Fruit fly (Drosophila melanogaster): ENCODE results near the gene Cht2.

The Cht2 gene

dm6 chr3L:1789339-1789738 lies 33.6 kb upstream of the Cht2 start:
- TF ChIP-seq cic (GFP tag; optimal IDR thresholded peaks at IDR 0.05) (peak; percentile 70), tj (GFP tag; optimal IDR thresholded peaks at IDR 0.05) (no peak), CG7101 (tag; optimal IDR thresholded peaks at IDR 0.05) (no peak)

- TF ChIP-seq pad (GFP tag; optimal IDR thresholded peaks at IDR 0.05) = no peak
- TF ChIP-seq cic (GFP tag; optimal IDR thresholded peaks at IDR 0.05) = peak; percentile 18
- no peak for TF ChIP-seq Mnt (GFP tag; optimal IDR thresholded peaks at IDR 0.05)
Measured at dm6 chr3L:1784092-1784491, 28.4 kb upstream of the Cht2 start.

- TF ChIP-seq bab1 (GFP tag; optimal IDR thresholded peaks at IDR 0.05) (no peak), CG5204 (GFP tag; optimal IDR thresholded peaks at IDR 0.05) (no peak), CG33017 (tag; optimal IDR thresholded peaks at IDR 0.05) (no peak), ovo (GFP tag; optimal IDR thresholded peaks at IDR 0.05) (no peak), Mnt (GFP tag; optimal IDR thresholded peaks at IDR 0.05) (no peak), CG12768 (GFP tag; optimal IDR thresholded peaks at IDR 0.05) (no peak), Crg-1 (GFP tag; optimal IDR thresholded peaks at IDR 0.05) (no peak), CG11617 (GFP tag; optimal IDR thresholded peaks at IDR 0.05) (no peak), Clk (GFP tag; optimal IDR thresholded peaks at IDR 0.05) (no peak), Hr96 (GFP tag; optimal IDR thresholded peaks at IDR 0.05) (no peak), CG1620 (GFP tag; optimal IDR thresholded peaks at IDR 0.05) (no peak), CG7045 (GFP tag; optimal IDR thresholded peaks at IDR 0.05) (no peak), cic (GFP tag; optimal IDR thresholded peaks at IDR 0.05) (no peak), toe (GFP tag; optimal IDR thresholded peaks at IDR 0.05) (no peak), pad (GFP tag; optimal IDR thresholded peaks at IDR 0.05) (no peak), CG14711 (tag; optimal IDR thresholded peaks at IDR 0.05) (no peak), CG7101 (tag; optimal IDR thresholded peaks at IDR 0.05) (no peak), kay (GFP tag; ENCODE audit: borderline replicate concordance) (no peak)
Measured at dm6 chr3L:1777249-1777648, 21.5 kb upstream of the Cht2 start, which contains the start of the genes CG2021 and mRpL46. CG2021 (minus strand) TSS chr3L:1777411. mRpL46 (plus strand) TSS chr3L:1777439.

dm6 chr3L:1774713-1775648 lies 19.2 kb upstream of the Cht2 start, which contains the start of the genes CG13933 and PolD2:
CG13933 (minus strand) TSS chr3L:1775147.
PolD2 (plus strand) TSS chr3L:1775633.
- TF ChIP-seq toe (GFP tag; optimal IDR thresholded peaks at IDR 0.05) (no peak), tj (GFP tag; optimal IDR thresholded peaks at IDR 0.05) (peak; percentile 70), CG7101 (tag; optimal IDR thresholded peaks at IDR 0.05) (peak; percentile 97), CG7045 (GFP tag; optimal IDR thresholded peaks at IDR 0.05) (peak; percentile 72), CG1620 (GFP tag; optimal IDR thresholded peaks at IDR 0.05) (peak; percentile 79), Mnt (GFP tag; optimal IDR thresholded peaks at IDR 0.05) (peak; percentile 50), kay (GFP tag; ENCODE audit: borderline replicate concordance) (no peak), CG11617 (GFP tag; optimal IDR thresholded peaks at IDR 0.05) (peak; percentile 93), Hr96 (GFP tag; optimal IDR thresholded peaks at IDR 0.05) (peak; percentile 61), CG5204 (GFP tag; optimal IDR thresholded peaks at IDR 0.05) (peak; percentile 70), cnc (optimal IDR thresholded peaks at IDR 0.05) (peak in 1 of 2 experiments; percentile 43), pad (GFP tag; optimal IDR thresholded peaks at IDR 0.05) (peak; percentile 55), CG12768 (GFP tag; optimal IDR thresholded peaks at IDR 0.05) (peak; percentile 60), cic (GFP tag; optimal IDR thresholded peaks at IDR 0.05) (peak; percentile 42), ovo (GFP tag; optimal IDR thresholded peaks at IDR 0.05) (peak; percentile 65), Clk (GFP tag; optimal IDR thresholded peaks at IDR 0.05) (no peak), bab1 (GFP tag; optimal IDR thresholded peaks at IDR 0.05) (peak; percentile 82), CG33017 (tag; optimal IDR thresholded peaks at IDR 0.05) (peak; percentile 97), CG14711 (tag; optimal IDR thresholded peaks at IDR 0.05) (peak; percentile 89), Crg-1 (GFP tag; optimal IDR thresholded peaks at IDR 0.05) (peak; percentile 89)

- TF ChIP-seq Crg-1 (GFP tag; optimal IDR thresholded peaks at IDR 0.05) (no peak), cic (GFP tag; optimal IDR thresholded peaks at IDR 0.05) (no peak), CG7045 (GFP tag; optimal IDR thresholded peaks at IDR 0.05) (no peak), kay (GFP tag; ENCODE audit: borderline replicate concordance) (no peak), CG7101 (tag; optimal IDR thresholded peaks at IDR 0.05) (no peak), CG5204 (GFP tag; optimal IDR thresholded peaks at IDR 0.05) (no peak), bab1 (GFP tag; optimal IDR thresholded peaks at IDR 0.05) (no peak)
Measured at dm6 chr3L:1772593-1772992, 16.9 kb upstream of the Cht2 start.

dm6 chr3L:1771658-1772057 lies 15.9 kb upstream of the Cht2 start, which contains the start of gene Dhc62B:
Dhc62B (minus strand) TSS chr3L:1771758.
- TF ChIP-seq cnc (optimal IDR thresholded peaks at IDR 0.05) = no peak
- TF ChIP-seq cic (GFP tag; optimal IDR thresholded peaks at IDR 0.05) = no peak
- no peak for TF ChIP-seq CG11617 (GFP tag; optimal IDR thresholded peaks at IDR 0.05)
- no peak for TF ChIP-seq CG14711 (tag; optimal IDR thresholded peaks at IDR 0.05)
- no peak for TF ChIP-seq kay (GFP tag; ENCODE audit: borderline replicate concordance)
- TF ChIP-seq CG12768 (GFP tag; optimal IDR thresholded peaks at IDR 0.05) = no peak
- no peak for TF ChIP-seq ovo (GFP tag; optimal IDR thresholded peaks at IDR 0.05)
- no peak for TF ChIP-seq CG7045 (GFP tag; optimal IDR thresholded peaks at IDR 0.05)
- TF ChIP-seq CG7101 (tag; optimal IDR thresholded peaks at IDR 0.05) = no peak
- TF ChIP-seq bab1 (GFP tag; optimal IDR thresholded peaks at IDR 0.05) = no peak
- no peak for TF ChIP-seq Mnt (GFP tag; optimal IDR thresholded peaks at IDR 0.05)
